Fruit fly (Drosophila melanogaster): Measurements from ENCODE around the gene CG18596.

The CG18596 gene

DNA sequence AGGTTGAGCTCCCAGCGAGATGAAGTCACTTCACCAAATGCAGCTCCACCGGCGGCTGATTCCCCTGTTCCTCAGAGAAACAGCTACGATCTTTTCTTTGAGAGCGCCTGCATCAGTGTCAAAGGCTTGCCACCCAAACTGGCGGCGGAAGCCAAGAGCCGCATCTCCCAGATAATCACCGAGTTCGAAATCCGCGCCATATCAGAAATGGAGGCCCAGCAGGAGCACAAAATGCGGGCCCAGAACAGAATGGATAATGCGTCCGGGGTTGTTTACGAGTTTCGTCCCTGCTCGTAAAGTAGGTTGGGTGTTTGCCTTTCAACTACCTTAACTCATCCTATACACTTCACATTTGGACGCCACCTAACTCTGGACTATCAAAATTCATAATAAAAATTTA, 6.0 kb downstream of the CG18596 start, which contains the start of gene Gpdh3:
TSS of gene Gpdh3 (plus strand) at position 301 of the 400 bp plus-strand sequence.
- no peak for TF ChIP-seq EcR (GFP tag; optimal IDR thresholded peaks at IDR 0.05)
- TF ChIP-seq pan (optimal IDR thresholded peaks at IDR 0.05) = no peak
- TF ChIP-seq usp (GFP tag; optimal IDR thresholded peaks at IDR 0.05) = no peak

DNA sequence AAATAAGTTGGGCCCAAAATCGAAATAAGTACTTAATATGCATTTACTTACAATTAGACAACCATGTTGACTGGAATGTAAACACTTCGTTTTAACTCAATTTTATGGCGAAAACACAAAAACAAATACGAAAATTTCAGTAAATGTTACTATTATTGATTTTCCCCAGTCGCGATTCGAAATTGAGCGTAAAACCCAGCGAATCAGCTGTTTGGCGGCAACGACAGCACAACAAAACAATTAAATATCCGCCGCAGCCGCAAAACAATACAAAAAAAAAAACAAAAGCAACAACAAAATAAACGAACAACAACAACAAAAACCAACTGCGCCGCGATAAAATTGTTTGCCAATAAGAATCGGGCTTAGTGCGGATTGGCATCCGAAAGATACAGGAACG, 13.9 kb downstream of the CG18596 start, which contains the start of the genes CAH8 and CG7059:
TSS of gene CAH8 (minus strand) at position 101 of the 400 bp plus-strand sequence.
TSS of gene CG7059 (plus strand) at position 167 of the 400 bp plus-strand sequence.
- no peak for TF ChIP-seq psq (optimal IDR thresholded peaks at IDR 0.05)

DNA sequence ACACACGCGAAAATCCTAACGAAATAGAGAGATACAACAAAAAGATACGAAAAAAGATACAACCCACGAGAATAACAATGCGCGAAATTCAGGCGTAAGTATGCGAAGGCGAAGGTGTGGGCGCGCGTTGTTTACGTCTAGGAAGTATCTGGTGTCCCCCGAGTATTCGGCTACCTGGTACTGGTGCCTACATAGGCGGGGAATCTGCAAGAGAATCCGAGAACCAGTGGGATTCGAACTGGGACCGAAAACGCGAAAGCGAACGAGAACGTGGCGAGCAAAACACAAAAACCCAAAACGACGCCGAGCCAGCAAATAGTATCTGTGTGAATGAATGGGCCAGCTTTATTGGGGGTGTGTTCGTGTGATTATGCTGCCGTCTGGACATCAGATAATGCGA, 14.4 kb downstream of the CG18596 start:
- TF ChIP-seq psq (optimal IDR thresholded peaks at IDR 0.05) (no peak), CG8478 (optimal IDR thresholded peaks at IDR 0.05) (no peak), pan (optimal IDR thresholded peaks at IDR 0.05) (no peak), EcR (GFP tag; optimal IDR thresholded peaks at IDR 0.05) (no peak), Dll (optimal IDR thresholded peaks at IDR 0.05) (no peak), usp (GFP tag; optimal IDR thresholded peaks at IDR 0.05) (no peak)

DNA sequence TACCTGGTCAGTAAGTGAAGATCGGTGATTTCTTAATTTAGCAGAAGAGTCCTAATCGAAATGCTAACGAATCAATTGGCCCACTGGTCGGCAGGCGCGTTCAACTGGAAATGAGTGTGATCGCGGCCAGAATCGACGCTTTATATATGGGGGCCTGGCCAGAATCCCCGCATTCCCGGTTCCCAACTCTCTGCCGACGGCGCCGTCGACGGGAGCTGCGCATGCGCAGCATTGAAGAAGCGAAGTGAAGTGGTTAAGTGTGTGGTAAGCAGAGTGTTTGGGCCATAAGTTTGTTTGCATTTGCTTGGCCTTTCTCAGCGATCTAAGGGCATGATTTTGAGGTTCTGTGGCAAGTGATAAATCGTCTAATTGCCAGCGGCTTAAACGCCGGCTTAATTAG, 18.3 kb downstream of the CG18596 start, which contains the start of gene CG13857:
TSS of gene CG13857 (minus strand) at position 101 of the 400 bp plus-strand sequence.
- TF ChIP-seq pan (optimal IDR thresholded peaks at IDR 0.05) (no peak), usp (GFP tag; optimal IDR thresholded peaks at IDR 0.05) (no peak), EcR (GFP tag; optimal IDR thresholded peaks at IDR 0.05) (no peak), CG8478 (optimal IDR thresholded peaks at IDR 0.05) (no peak), Dll (optimal IDR thresholded peaks at IDR 0.05) (no peak), psq (optimal IDR thresholded peaks at IDR 0.05) (no peak)

DNA sequence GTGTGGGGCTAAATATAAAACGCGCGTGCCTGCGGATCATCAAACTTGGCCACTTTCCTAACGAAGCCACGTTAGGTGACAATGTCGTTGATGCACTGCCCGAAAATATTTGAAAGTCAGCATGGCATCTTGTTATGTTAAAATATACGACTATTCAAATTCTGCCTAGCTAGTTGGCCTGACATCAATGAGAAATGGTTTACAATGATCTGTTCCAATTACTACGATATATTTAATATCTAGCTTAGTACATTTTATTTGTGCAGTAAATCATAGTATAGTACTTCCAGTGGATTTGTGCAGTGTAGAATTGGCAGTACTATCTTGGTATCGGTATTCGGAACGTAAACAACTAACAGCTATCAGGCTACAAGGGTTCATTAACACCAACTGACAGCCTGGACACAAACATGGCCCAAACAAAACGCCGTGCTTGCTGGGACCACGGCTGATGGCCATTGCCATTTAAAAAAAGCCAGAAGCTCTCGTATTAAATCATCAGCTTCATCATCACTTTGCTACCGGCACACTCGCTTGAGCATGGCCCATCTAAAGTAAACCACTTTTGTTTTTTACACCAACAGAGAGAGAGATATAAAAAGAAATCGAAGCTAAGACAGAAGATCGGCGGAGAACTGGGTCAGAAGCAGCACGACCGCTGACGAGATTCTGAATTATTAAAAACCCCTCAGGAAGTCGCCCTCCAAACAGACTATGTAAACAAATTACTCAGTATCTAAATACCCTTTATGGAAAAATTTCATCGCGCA, 19.9 kb downstream of the CG18596 start:
- TF ChIP-seq CG8478 (optimal IDR thresholded peaks at IDR 0.05) (no peak), EcR (GFP tag; optimal IDR thresholded peaks at IDR 0.05) (no peak), Dll (optimal IDR thresholded peaks at IDR 0.05) (no peak), psq (optimal IDR thresholded peaks at IDR 0.05) (no peak), pan (optimal IDR thresholded peaks at IDR 0.05) (no peak), usp (GFP tag; optimal IDR thresholded peaks at IDR 0.05) (no peak)

DNA sequence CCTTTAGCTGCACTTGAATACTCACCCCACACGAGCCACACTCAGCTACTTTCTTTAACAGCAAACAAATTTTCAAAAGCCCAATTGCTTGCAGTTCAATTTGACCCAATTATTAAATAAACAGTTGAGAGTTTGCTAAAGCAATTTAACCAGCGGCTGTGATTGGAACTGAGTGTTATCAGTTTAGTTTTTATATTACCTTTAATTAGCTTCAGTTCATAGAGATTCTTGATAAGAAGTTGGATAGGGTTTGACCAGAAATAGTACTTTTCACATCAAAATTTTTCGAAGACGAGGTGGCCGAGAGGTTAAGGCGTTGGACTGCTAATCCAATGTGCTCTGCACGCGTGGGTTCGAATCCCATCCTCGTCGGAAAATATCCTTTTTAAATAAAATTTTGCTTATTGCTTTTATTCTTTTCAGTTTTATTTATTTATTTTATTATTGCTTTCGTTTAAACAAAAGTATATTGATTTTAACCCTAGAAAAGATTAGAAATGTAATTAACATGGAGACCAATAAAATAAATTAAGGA, 20.6 kb downstream of the CG18596 start:
- TF ChIP-seq Dll (optimal IDR thresholded peaks at IDR 0.05) (no peak), usp (GFP tag; optimal IDR thresholded peaks at IDR 0.05) (no peak), pan (optimal IDR thresholded peaks at IDR 0.05) (no peak), EcR (GFP tag; optimal IDR thresholded peaks at IDR 0.05) (no peak), CG8478 (optimal IDR thresholded peaks at IDR 0.05) (no peak), psq (optimal IDR thresholded peaks at IDR 0.05) (no peak)

DNA sequence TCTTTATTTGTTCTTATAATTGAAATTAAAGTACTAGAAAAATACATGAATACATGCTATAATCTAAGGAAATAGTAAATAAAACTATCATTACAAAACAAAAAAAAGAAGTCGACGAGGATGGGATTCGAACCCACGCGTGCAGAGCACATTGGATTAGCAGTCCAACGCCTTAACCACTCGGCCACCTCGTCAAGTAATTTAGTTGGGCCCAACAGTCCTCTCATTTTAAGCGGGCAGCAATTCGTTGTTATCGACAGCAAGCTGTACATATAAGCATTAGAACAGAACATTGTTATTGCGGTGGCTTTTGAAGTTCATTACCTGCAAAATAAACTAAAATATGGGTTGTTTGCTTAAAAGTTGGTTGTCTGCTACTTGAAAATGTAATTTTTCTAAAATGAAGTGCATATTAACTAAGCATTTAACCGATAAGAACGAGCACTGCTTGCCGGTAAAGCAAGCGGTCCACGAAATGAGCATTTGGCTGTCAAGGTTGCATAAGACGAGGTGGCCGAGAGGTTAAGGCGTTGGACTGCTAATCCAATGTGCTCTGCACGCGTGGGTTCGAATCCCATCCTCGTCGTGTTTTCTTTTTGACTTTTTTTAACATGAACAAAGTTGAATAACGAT, 21.5 kb downstream of the CG18596 start:
- TF ChIP-seq Dll (optimal IDR thresholded peaks at IDR 0.05) = no peak
- peak; percentile 44 for TF ChIP-seq CG8478 (optimal IDR thresholded peaks at IDR 0.05)

DNA sequence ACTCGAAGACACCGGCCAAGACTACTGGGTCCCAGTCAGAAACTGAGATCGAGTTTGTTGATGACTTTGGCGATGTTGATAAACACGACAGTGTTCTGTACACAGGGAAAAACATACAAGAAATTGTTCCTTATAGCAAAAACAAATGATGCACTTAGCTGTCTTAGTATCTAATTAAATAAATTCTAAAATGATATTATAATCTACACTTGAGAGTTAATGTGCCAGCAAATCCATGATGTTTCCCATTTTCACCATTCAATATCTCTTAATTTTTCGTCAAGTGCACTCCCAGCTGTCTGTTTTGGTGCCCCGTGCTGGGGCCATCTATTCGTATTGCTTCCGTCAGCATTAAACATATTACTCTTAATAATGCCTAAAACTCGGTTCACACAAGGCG, 24.5 kb downstream of the CG18596 start:
- no peak for TF ChIP-seq EcR (GFP tag; optimal IDR thresholded peaks at IDR 0.05)
- no peak for TF ChIP-seq CG8478 (optimal IDR thresholded peaks at IDR 0.05)
- no peak for TF ChIP-seq pan (optimal IDR thresholded peaks at IDR 0.05)
- no peak for TF ChIP-seq usp (GFP tag; optimal IDR thresholded peaks at IDR 0.05)
- TF ChIP-seq psq (optimal IDR thresholded peaks at IDR 0.05) = no peak
- no peak for TF ChIP-seq Dll (optimal IDR thresholded peaks at IDR 0.05)

DNA sequence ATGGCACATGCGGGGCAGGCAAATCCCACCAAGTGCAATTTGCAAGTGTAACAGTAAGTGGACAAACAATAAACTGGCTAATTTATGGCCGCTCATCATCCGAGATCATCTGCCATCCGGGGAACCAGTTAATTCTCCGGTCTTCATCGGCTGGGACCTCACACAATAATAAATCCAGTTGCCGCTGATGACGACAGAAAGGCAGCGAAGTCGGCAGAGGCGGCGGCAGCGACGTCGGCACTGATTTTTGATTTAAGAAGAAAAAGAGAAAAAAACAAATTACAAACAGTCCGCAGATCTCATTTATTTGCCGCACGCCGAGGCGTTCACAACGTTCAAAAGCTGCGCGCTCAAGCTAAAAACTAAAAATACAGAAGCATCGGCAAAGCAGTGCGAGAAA, 26.6 kb downstream of the CG18596 start, which contains the start of gene CG13856:
TSS of gene CG13856 (plus strand) at position 301 of the 400 bp plus-strand sequence.
- TF ChIP-seq CG8478 (optimal IDR thresholded peaks at IDR 0.05) (no peak), usp (GFP tag; optimal IDR thresholded peaks at IDR 0.05) (no peak), Dll (optimal IDR thresholded peaks at IDR 0.05) (no peak), pan (optimal IDR thresholded peaks at IDR 0.05) (no peak), psq (optimal IDR thresholded peaks at IDR 0.05) (no peak)

DNA sequence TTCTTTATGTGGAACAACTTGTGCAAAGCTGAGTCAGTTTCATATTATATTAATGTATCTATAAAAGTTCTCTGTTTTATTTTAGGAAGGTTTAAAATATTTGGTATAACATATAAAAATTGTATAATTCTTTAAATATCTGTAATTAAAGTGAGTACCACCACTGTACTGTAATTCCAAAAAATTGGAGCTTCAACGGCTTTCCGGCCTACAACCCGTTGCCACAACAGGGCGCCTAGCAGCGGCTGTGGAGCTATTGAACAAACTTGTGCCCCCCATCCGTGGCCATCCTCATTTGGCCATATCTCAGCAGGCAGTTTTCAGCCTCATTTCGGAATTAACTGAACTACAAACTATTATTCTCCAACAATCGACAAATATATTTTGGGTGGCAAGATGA, 29.9 kb downstream of the CG18596 start, which contains the start of gene CG13855:
TSS of gene CG13855 (plus strand) at position 301 of the 400 bp plus-strand sequence.
- no peak for TF ChIP-seq EcR (GFP tag; optimal IDR thresholded peaks at IDR 0.05)
- no peak for TF ChIP-seq pan (optimal IDR thresholded peaks at IDR 0.05)
- TF ChIP-seq CG8478 (optimal IDR thresholded peaks at IDR 0.05) = no peak
- TF ChIP-seq psq (optimal IDR thresholded peaks at IDR 0.05) = no peak
- no peak for TF ChIP-seq Dll (optimal IDR thresholded peaks at IDR 0.05)
- TF ChIP-seq usp (GFP tag; optimal IDR thresholded peaks at IDR 0.05) = no peak

DNA sequence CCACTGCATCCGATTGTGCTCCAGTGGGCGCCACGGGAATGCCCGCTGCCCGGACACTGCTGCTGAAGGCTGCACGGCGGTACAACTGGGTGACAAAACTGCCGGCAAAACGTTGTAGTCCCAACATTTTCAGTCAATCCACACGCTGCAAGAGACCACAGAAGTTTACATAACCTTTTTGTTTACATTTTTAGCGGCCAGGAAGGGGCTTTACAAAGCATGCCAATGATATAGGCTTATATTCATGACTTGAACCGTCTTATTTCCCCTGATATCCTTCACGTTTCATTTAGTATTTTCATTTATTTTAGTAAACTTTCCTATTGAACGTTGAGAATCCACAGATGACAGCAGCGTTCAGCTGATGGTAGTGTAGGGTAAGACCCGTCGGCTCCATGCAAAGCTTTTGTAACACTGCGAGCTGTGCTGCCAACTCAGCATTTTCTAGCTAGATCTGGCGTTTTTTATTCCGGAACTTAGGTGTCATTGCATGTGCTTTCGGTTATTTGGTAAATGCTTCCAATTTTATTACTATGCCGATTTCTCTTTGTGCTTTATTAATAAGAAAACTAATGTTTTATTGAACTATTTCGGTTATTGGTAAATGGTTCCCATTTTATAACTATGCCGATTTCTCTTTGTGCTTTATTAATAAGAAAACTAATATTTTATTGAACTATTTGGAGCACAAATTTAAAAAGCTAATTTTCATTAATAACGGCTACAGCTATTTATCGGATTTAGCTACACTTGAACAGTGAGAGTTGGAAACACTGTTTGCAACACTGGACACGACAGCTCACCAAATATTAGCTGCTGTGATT, 35.0 kb downstream of the CG18596 start, which contains the start of the genes CG13850 and lqfR:
TSS of gene CG13850 (minus strand) at position 379 of the 824 bp plus-strand sequence.
TSS of gene lqfR (plus strand) at position 765 of the 824 bp plus-strand sequence.
- no peak for TF ChIP-seq psq (optimal IDR thresholded peaks at IDR 0.05)
- TF ChIP-seq EcR (GFP tag; optimal IDR thresholded peaks at IDR 0.05) = no peak
- TF ChIP-seq CG8478 (optimal IDR thresholded peaks at IDR 0.05) = no peak
- no peak for TF ChIP-seq usp (GFP tag; optimal IDR thresholded peaks at IDR 0.05)
- no peak for TF ChIP-seq Dll (optimal IDR thresholded peaks at IDR 0.05)
- TF ChIP-seq pan (optimal IDR thresholded peaks at IDR 0.05) = no peak
